Worm (Caenorhabditis elegans): Measurements from ENCODE around the gene Y75B8A.31.

The Y75B8A.31 gene

ce11 chrIII:12399709-12400108 lies 48.3 kb downstream of the Y75B8A.31 start (continued):
- 0 out of 2 replicates have a peak, but pooled peaks have one; percentile 21 for TF ChIP-seq mdt-29 (GFP tag; IDR thresholded peaks at IDR 0.05)
- no peak for TF ChIP-seq ceh-62 (tag; optimal IDR thresholded peaks at IDR 0.05)
- no peak for TF ChIP-seq ZK337.2 (GFP tag; IDR thresholded peaks at IDR 0.05)
- TF ChIP-seq snpc-1.2 (GFP tag; IDR thresholded peaks at IDR 0.05): peak; percentile 37; the same call in 1 of the 2 replicates
- TF ChIP-seq F26F4.8 (GFP tag; conservative IDR thresholded peaks at IDR 0.05): peak; percentile 63; the same call in 1 of the 2 replicates
- peak; percentile 59; the same call in 1 of the 2 replicates for TF ChIP-seq arid-1 (GFP tag; conservative IDR thresholded peaks at IDR 0.05)
- TF ChIP-seq ama-1 (optimal IDR thresholded peaks at IDR 0.05): no peak
